Worm (Caenorhabditis elegans) whole organism, early embryonic: ENCODE measurements around the gene C10E2.1.

ENCODE experiments used
- B0310.2 ChIP-seq: sonication (generic microtip); optimal IDR thresholded peaks from 2 replicates; lab custom pipeline; 2016; ENCODE audit warnings: mild to moderate bottlenecking, missing genetic modification characterization, missing compliant biosample characterization
- ama-1 ChIP-seq: fragments of 150-350 bp; optimal IDR thresholded peaks from 2 replicates; lab custom pipeline; 2014
- ceh-13 ChIP-seq: fragments of 200-800 bp; sonication (Bioruptor generic); optimal IDR thresholded peaks from 2 replicates; lab custom pipeline; 2018; ENCODE audit warnings: mild to moderate bottlenecking, missing genetic modification characterization, missing compliant biosample characterization
- flt-1 ChIP-seq: fragments of 200-800 bp; sonication (Bioruptor generic); IDR thresholded peaks from 2 replicates; pipeline ENCODE4 v1.3.6; 2022; ENCODE audit warnings: missing genetic modification characterization, missing compliant biosample characterization
- pes-1 ChIP-seq: fragments of 200-800 bp; sonication (Bioruptor generic); IDR thresholded peaks from 2 replicates; pipeline ENCODE4 v1.3.6; 2022; ENCODE audit warnings: missing genetic modification reagents, missing genetic modification characterization, missing compliant biosample characterization
- scrt-1 ChIP-seq: fragments of 200-800 bp; sonication (Bioruptor generic); IDR thresholded peaks from 2 replicates; pipeline ENCODE4 v1.3.6; 2022; ENCODE audit warnings: missing genetic modification characterization, missing compliant biosample characterization
- sea-1 ChIP-seq: fragments of 200-800 bp; sonication (Bioruptor generic); conservative IDR thresholded peaks from 2 replicates; pipeline ENCODE4 v1.3.6; 2022; ENCODE audit warnings: missing genetic modification characterization, missing compliant biosample characterization
- tbx-37 ChIP-seq: fragments of 200-800 bp; sonication (Bioruptor generic); conservative IDR thresholded peaks from 2 replicates; pipeline ENCODE4 v1.3.6; 2022; ENCODE audit warnings: missing genetic modification reagents, missing genetic modification characterization, missing compliant biosample characterization
- tra-4 ChIP-seq: sonication (generic microtip); optimal IDR thresholded peaks from 2 replicates; lab custom pipeline; 2017; ENCODE audit warnings: missing genetic modification characterization, missing compliant biosample characterization

DNA sequence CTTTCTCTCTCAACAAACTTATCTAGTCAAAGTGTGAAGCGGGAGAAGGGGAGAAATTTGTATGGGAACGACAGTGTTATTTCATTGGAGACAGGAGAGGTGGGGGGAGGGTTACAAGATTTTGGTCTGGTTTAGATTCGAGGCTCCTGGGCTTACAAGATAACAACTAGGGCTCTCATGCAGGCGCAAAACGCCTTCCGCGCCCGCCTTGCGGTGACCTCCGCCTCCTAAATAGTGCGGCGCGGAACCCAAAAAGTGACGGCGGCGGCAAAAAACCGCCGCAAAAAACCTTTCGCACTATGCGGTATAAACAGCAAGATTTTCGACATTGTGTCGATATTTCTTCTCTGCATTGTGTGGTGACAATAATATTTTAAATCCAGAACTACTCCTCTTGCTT is 46.7 kb upstream of the C10E2.1 start:
- TF ChIP-seq sea-1 (GFP tag; lab: Robert Waterston, UW) (no peak), pes-1 (GFP tag; lab: Robert Waterston, UW) (no peak), B0310.2 (tag; lab: Kevin White, UChicago) (no peak), tbx-37 (GFP tag; lab: Robert Waterston, UW) (no peak), flt-1 (GFP tag; lab: Robert Waterston, UW) (no peak), ama-1 (lab: Kevin White, UChicago) (no peak), scrt-1 (GFP tag; lab: Robert Waterston, UW) (no peak), ceh-13 (no peak), tra-4 (tag; lab: Kevin White, UChicago) (no peak)
